Worm (Caenorhabditis elegans) whole organism, early embryonic: ENCODE measurements around the gene clp-6.

Experiments used
- B0310.2 ChIP-seq: sonication (generic microtip); optimal IDR thresholded peaks from 2 replicates; lab custom pipeline; 2016; ENCODE audit warnings: mild to moderate bottlenecking, missing genetic modification characterization, missing compliant biosample characterization
- F13C5.2 ChIP-seq: sonication (generic microtip); optimal IDR thresholded peaks from 2 replicates; lab custom pipeline; 2017; ENCODE audit warnings: mild to moderate bottlenecking, missing genetic modification characterization, inconsistent platforms, missing compliant biosample characterization
- aly-1 ChIP-seq: sonication (generic microtip); optimal IDR thresholded peaks from 2 replicates; lab custom pipeline; 2016; ENCODE audit warnings: missing genetic modification characterization, missing compliant biosample characterization
- ama-1 ChIP-seq: fragments of 150-350 bp; optimal IDR thresholded peaks from 2 replicates; lab custom pipeline; 2014
- flt-1 ChIP-seq: fragments of 200-800 bp; sonication (Bioruptor generic); IDR thresholded peaks from 2 replicates; pipeline ENCODE4 v1.3.6; 2022; ENCODE audit warnings: missing genetic modification characterization, missing compliant biosample characterization
- hnd-1 ChIP-seq: sonication (generic microtip); optimal IDR thresholded peaks from 2 replicates; lab custom pipeline; 2016; ENCODE audit warnings: missing genetic modification characterization, missing compliant biosample characterization
- scrt-1 ChIP-seq: fragments of 200-800 bp; sonication (Bioruptor generic); IDR thresholded peaks from 2 replicates; pipeline ENCODE4 v1.3.6; 2022; ENCODE audit warnings: missing genetic modification characterization, missing compliant biosample characterization
- tbx-37 ChIP-seq: fragments of 200-800 bp; sonication (Bioruptor generic); conservative IDR thresholded peaks from 2 replicates; pipeline ENCODE4 v1.3.6; 2022; ENCODE audit warnings: missing genetic modification reagents, missing genetic modification characterization, missing compliant biosample characterization
- tra-4 ChIP-seq: sonication (generic microtip); optimal IDR thresholded peaks from 2 replicates; lab custom pipeline; 2017; ENCODE audit warnings: missing genetic modification characterization, missing compliant biosample characterization

DNA sequence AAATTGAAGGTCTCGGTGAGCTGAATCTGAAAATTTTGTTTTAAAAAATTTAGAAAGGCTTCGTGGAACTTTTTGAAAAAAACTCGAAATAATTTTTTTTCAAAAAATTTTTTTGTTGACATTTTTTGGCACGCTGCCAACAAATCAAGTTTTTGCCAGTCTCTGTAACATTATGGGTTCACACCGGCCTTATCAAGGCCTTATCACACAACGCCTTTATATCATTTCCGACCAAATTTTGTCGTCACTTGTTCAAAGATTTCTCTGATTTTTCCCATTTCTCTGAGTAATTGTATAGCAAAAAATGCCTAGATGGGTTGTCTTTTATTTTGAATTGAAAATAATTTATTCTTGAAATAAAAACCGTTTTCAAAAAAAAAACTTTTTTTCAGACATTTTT, 29.1 kb downstream of the clp-6 start:
- no peak for TF ChIP-seq ama-1 (lab: Kevin White, UChicago)
- no peak for TF ChIP-seq tbx-37 (GFP tag; lab: Robert Waterston, UW)
- no peak for TF ChIP-seq scrt-1 (GFP tag; lab: Robert Waterston, UW)
- no peak for TF ChIP-seq flt-1 (GFP tag; lab: Robert Waterston, UW)
- TF ChIP-seq F13C5.2, result no peak
- no peak for TF ChIP-seq hnd-1 (tag; lab: Kevin White, UChicago)
- TF ChIP-seq tra-4 (tag; lab: Kevin White, UChicago), result no peak
- no peak for TF ChIP-seq aly-1 (tag; lab: Kevin White, UChicago)
- no peak for TF ChIP-seq B0310.2
